Worm (Caenorhabditis elegans) whole organism, young adult: Measurements from ENCODE around the gene ugt-30.
A peak's percentile ranks its signal among the peaks of the same experiment; 100 is the strongest.
"Not testable (repeated sequence)": the region's sequence is repeated elsewhere in the genome, so short reads cannot be mapped to it uniquely, and the experiment has no call there.

ENCODE experiments used
- B0261.1 ChIP-seq: sonication (generic microtip); optimal IDR thresholded peaks from 2 replicates; lab custom pipeline; 2016; ENCODE audit warnings: mild to moderate bottlenecking, missing genetic modification characterization, moderate library complexity, missing compliant biosample characterization
- D2030.7 ChIP-seq: fragments of 200-800 bp; sonication (Bioruptor generic); IDR thresholded peaks from 2 replicates; pipeline ENCODE4 v1.3.6; 2022; ENCODE audit warnings: missing genetic modification reagents, missing genetic modification characterization, missing compliant biosample characterization
- F22D6.2 ChIP-seq: sonication (generic microtip); optimal IDR thresholded peaks from 2 replicates; lab custom pipeline; 2016; ENCODE audit warnings: mild to moderate bottlenecking, missing genetic modification characterization, missing compliant biosample characterization
- F23B12.7 ChIP-seq: sonication (generic microtip); optimal IDR thresholded peaks from 2 replicates; lab custom pipeline; 2017; ENCODE audit warnings: missing genetic modification characterization, mild to moderate bottlenecking, missing compliant biosample characterization, antibody characterized with exemption, moderate library complexity; ENCODE audit not compliant: insufficient read depth
- F57C9.4 ChIP-seq: sonication (generic microtip); optimal IDR thresholded peaks from 2 replicates; lab custom pipeline; 2017; ENCODE audit warnings: mild to moderate bottlenecking, missing genetic modification characterization, missing compliant biosample characterization
- Y67H2A.10 ChIP-seq: fragments of 200-800 bp; sonication (Bioruptor generic); conservative IDR thresholded peaks from 2 replicates; pipeline ENCODE4 v1.3.6; 2022; ENCODE audit warnings: missing genetic modification reagents, missing genetic modification characterization, missing compliant biosample characterization
- Y95B8A.8 ChIP-seq: fragments of 200-800 bp; sonication (Bioruptor generic); IDR thresholded peaks from 2 replicates; pipeline ENCODE4 v1.3.6; 2022; ENCODE audit warnings: missing genetic modification reagents, missing genetic modification characterization, missing compliant biosample characterization
- attf-5 ChIP-seq: fragments of 200-800 bp; sonication (Bioruptor generic); optimal IDR thresholded peaks from 2 replicates; lab custom pipeline; 2018; ENCODE audit warnings: mild to moderate bottlenecking, missing genetic modification characterization, missing compliant biosample characterization
- ceh-40 ChIP-seq: fragments of 200-800 bp; sonication (Bioruptor generic); IDR thresholded peaks from 2 replicates; pipeline ENCODE4 v1.3.6; 2022; ENCODE audit warnings: missing genetic modification characterization, missing compliant biosample characterization
- ceh-79 ChIP-seq: sonication (generic microtip); optimal IDR thresholded peaks from 2 replicates; lab custom pipeline; 2017; ENCODE audit warnings: mild to moderate bottlenecking, missing genetic modification characterization, missing compliant biosample characterization
- ceh-91 ChIP-seq: fragments of 200-800 bp; sonication (Bioruptor generic); IDR thresholded peaks from 2 replicates; pipeline ENCODE4 v1.3.6; 2022; ENCODE audit warnings: missing genetic modification reagents, missing genetic modification characterization, missing compliant biosample characterization
- chd-7 ChIP-seq: sonication (generic microtip); optimal IDR thresholded peaks from 2 replicates; lab custom pipeline; 2016; ENCODE audit warnings: mild to moderate bottlenecking, missing genetic modification characterization, moderate library complexity, missing compliant biosample characterization
- die-1 ChIP-seq: sonication (generic microtip); optimal IDR thresholded peaks from 2 replicates; lab custom pipeline; 2016; ENCODE audit warnings: missing genotype, mild to moderate bottlenecking, missing genetic modification characterization, missing compliant biosample characterization
- dpff-1 ChIP-seq: sonication (generic microtip); optimal IDR thresholded peaks from 2 replicates; lab custom pipeline; 2017; ENCODE audit warnings: mild to moderate bottlenecking, missing genetic modification characterization, missing compliant biosample characterization
- egl-18 ChIP-seq: fragments of 200-800 bp; sonication (Bioruptor generic); IDR thresholded peaks from 2 replicates; pipeline ENCODE4 v1.3.6; 2022; ENCODE audit warnings: missing genetic modification reagents, missing genetic modification characterization, missing compliant biosample characterization
- him-1 ChIP-seq: sonication (generic microtip); optimal IDR thresholded peaks from 2 replicates; lab custom pipeline; 2016; ENCODE audit warnings: missing genotype, missing genetic modification reagents, missing genetic modification characterization, missing compliant biosample characterization
- hlh-12 ChIP-seq: sonication (generic microtip); optimal IDR thresholded peaks from 2 replicates; lab custom pipeline; 2016; ENCODE audit warnings: missing genetic modification characterization, missing compliant biosample characterization
- hmg-1.2 ChIP-seq: fragments of 200-800 bp; sonication (Bioruptor generic); IDR thresholded peaks from 2 replicates; pipeline ENCODE4 v1.3.6; 2022; ENCODE audit warnings: missing genetic modification reagents, missing genetic modification characterization, missing compliant biosample characterization
- hrde-1 ChIP-seq: sonication (generic microtip); optimal IDR thresholded peaks from 2 replicates; lab custom pipeline; 2016; ENCODE audit warnings: missing genetic modification characterization, mild to moderate bottlenecking, missing compliant biosample characterization, moderate library complexity, missing genotype, missing genetic modification reagents, borderline replicate concordance
- lag-1 ChIP-seq: fragments of 200-800 bp; sonication (Bioruptor generic); IDR thresholded peaks from 2 replicates; pipeline ENCODE4 v1.3.6; 2022; ENCODE audit warnings: missing genetic modification reagents, missing genetic modification characterization, missing compliant biosample characterization
- lin-35 ChIP-seq, 3 experiments: fragments of 150-350 bp in 2 of 3; sonication (generic microtip) in 1 of 3; optimal IDR thresholded peaks; 2 replicates each; lab custom pipeline; 2014 to 2018; ENCODE audit warnings: missing biosample characterization in 3 of 3, missing genetic modification characterization in 3 of 3, missing genetic modification reagents in 3 of 3
- lir-1 ChIP-seq: fragments of 200-800 bp; sonication (Bioruptor generic); conservative IDR thresholded peaks from 2 replicates; pipeline ENCODE4 v1.3.6; 2022; ENCODE audit warnings: missing genetic modification reagents, missing genetic modification characterization, missing compliant biosample characterization
- lsl-1 ChIP-seq: fragments of 200-800 bp; sonication (Bioruptor generic); optimal IDR thresholded peaks from 2 replicates; lab custom pipeline; 2018; ENCODE audit warnings: mild to moderate bottlenecking, missing genetic modification characterization, moderate library complexity, missing compliant biosample characterization
- madf-3 ChIP-seq: fragments of 200-800 bp; sonication (Bioruptor generic); IDR thresholded peaks from 2 replicates; pipeline ENCODE4 v1.3.6; 2022; ENCODE audit warnings: missing genetic modification reagents, missing genetic modification characterization, missing compliant biosample characterization
- madf-8 ChIP-seq: fragments of 200-800 bp; sonication (Bioruptor generic); conservative IDR thresholded peaks from 2 replicates; pipeline ENCODE4 v1.3.6; 2022; ENCODE audit warnings: missing genetic modification reagents, missing genetic modification characterization, missing compliant biosample characterization
- mel-28 ChIP-seq: sonication (generic microtip); optimal IDR thresholded peaks from 2 replicates; lab custom pipeline; 2016; ENCODE audit warnings: borderline replicate concordance, mild to moderate bottlenecking, missing genetic modification characterization, missing compliant biosample characterization
- nhr-120 ChIP-seq: fragments of 200-800 bp; sonication (Bioruptor generic); IDR thresholded peaks from 2 replicates; pipeline ENCODE4 v1.3.6; 2022; ENCODE audit warnings: missing genetic modification characterization, missing compliant biosample characterization
- nhr-179 ChIP-seq: sonication (generic microtip); optimal IDR thresholded peaks from 2 replicates; lab custom pipeline; 2016; ENCODE audit warnings: mild to moderate bottlenecking, missing genetic modification characterization, missing compliant biosample characterization
- nhr-90 ChIP-seq: sonication (generic microtip); optimal IDR thresholded peaks from 2 replicates; lab custom pipeline; 2016; ENCODE audit warnings: missing genotype, mild to moderate bottlenecking, missing genetic modification characterization, missing compliant biosample characterization
- pbrm-1 ChIP-seq: fragments of 200-800 bp; sonication (Bioruptor generic); IDR thresholded peaks from 2 replicates; pipeline ENCODE4 v1.3.6; 2022; ENCODE audit warnings: missing genetic modification reagents, missing genetic modification characterization, missing compliant biosample characterization
- rpc-1 ChIP-seq, 2 experiments: fragments of 150-350 bp in 1 of 2; sonication (generic microtip) in 1 of 2; optimal IDR thresholded peaks; 2 replicates each; lab custom pipeline; 2014 to 2018; ENCODE audit warnings: missing biosample characterization in 1 of 2, missing genetic modification characterization in 1 of 2, missing genetic modification reagents in 1 of 2, missing genotype in 1 of 2
- sdz-38 ChIP-seq: sonication (generic microtip); optimal IDR thresholded peaks from 2 replicates; lab custom pipeline; 2016; ENCODE audit warnings: missing genotype, missing genetic modification characterization, missing compliant biosample characterization
- snpc-1.1 ChIP-seq: sonication (generic microtip); optimal IDR thresholded peaks from 2 replicates; lab custom pipeline; 2017; ENCODE audit warnings: missing genetic modification characterization, mild to moderate bottlenecking, missing compliant biosample characterization, antibody characterized with exemption, moderate library complexity, missing genotype, missing genetic modification reagents; ENCODE audit not compliant: insufficient read depth
- sptf-2 ChIP-seq: fragments of 200-800 bp; sonication (Bioruptor generic); optimal IDR thresholded peaks from 2 replicates; lab custom pipeline; 2018; ENCODE audit warnings: mild to moderate bottlenecking, missing genetic modification characterization, missing compliant biosample characterization
- tbp1 ChIP-seq: fragments of 200-800 bp; sonication (Bioruptor generic); optimal IDR thresholded peaks from 2 replicates; lab custom pipeline; 2018; ENCODE audit warnings: mild to moderate bottlenecking, missing genetic modification characterization, missing compliant biosample characterization
- tbx-9 ChIP-seq: sonication (generic microtip); optimal IDR thresholded peaks from 2 replicates; lab custom pipeline; 2016; ENCODE audit warnings: borderline replicate concordance, missing genetic modification characterization, inconsistent platforms, missing compliant biosample characterization
- unc-130 ChIP-seq: sonication (generic microtip); optimal IDR thresholded peaks from 2 replicates; lab custom pipeline; 2016; ENCODE audit warnings: missing genetic modification reagents, missing genetic modification characterization, missing compliant biosample characterization
- zfh-2 ChIP-seq: fragments of 200-800 bp; sonication (Bioruptor generic); conservative IDR thresholded peaks from 2 replicates; pipeline ENCODE4 v1.3.6; 2022; ENCODE audit warnings: missing genetic modification reagents, missing genetic modification characterization, missing compliant biosample characterization
- zim-3 ChIP-seq: sonication (generic microtip); optimal IDR thresholded peaks from 2 replicates; lab custom pipeline; 2017; ENCODE audit warnings: mild to moderate bottlenecking, missing genetic modification characterization, moderate library complexity, missing compliant biosample characterization
- ztf-18 ChIP-seq: sonication (generic microtip); optimal IDR thresholded peaks from 2 replicates; lab custom pipeline; 2016; ENCODE audit warnings: missing genotype, mild to moderate bottlenecking, missing genetic modification characterization, missing compliant biosample characterization
- ztf-25 ChIP-seq: fragments of 200-800 bp; sonication (Bioruptor generic); IDR thresholded peaks from 2 replicates; pipeline ENCODE4 v1.3.6; 2022; ENCODE audit warnings: missing genetic modification reagents, missing genetic modification characterization, missing compliant biosample characterization
- ztf-28 ChIP-seq: fragments of 200-800 bp; sonication (Bioruptor generic); IDR thresholded peaks from 2 replicates; pipeline ENCODE4 v1.3.6; 2022; ENCODE audit warnings: missing genetic modification reagents, missing genetic modification characterization, missing compliant biosample characterization
- ztf-3 ChIP-seq: fragments of 200-800 bp; sonication (Bioruptor generic); optimal IDR thresholded peaks from 2 replicates; lab custom pipeline; 2018; ENCODE audit warnings: mild to moderate bottlenecking, missing genetic modification characterization, missing compliant biosample characterization

ugt-30 gene

DNA sequence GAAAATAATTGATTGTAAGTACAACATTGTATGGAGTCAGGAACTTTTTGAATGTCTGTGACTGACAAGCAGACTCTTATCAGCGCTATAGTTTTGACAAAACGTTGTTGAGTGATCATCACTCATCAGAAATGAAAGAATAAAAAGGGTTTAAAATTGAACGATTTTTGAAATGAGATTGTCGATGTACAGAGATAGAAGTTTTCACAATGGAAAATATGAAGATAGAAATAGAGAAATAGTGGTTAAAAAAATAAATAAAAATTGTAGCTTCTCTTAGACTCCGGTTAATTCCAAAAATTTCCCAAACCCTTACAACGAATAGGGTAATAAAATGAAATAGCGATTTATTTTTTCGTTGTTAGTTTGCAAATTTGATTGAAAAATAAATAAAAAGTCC lies at the start of gene ugt-30:
TSS of gene ugt-30 (minus strand) at position 101 of the 400 bp plus-strand sequence.
- TF ChIP-seq ceh-40, madf-3, lag-1 (GFP tag; lab: Robert Waterston, UW): not testable (repeated sequence)

DNA sequence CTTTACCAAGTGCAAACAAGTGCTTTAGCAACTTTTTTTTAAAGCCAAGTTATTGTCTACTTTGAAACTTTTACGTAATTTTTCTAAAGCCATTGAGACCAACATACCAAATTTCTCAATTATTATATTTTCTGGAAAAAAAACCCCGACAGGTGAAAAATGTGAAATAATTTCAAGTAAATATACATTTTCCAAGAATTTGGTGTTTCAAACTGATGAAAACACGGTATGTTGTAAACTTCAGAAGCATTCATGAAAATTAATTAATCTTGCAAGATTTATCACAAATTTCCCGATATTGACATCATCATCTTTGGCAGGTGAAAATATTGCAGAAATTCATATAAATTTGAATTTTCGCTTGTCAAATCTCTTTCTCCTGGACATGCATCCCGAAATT lies 37.6 kb upstream of the ugt-30 start, which contains the start of gene srz-11:
TSS of gene srz-11 (plus strand) at position 386 of the 400 bp plus-strand sequence.
- TF ChIP-seq nhr-179 (tag; lab: Kevin White, UChicago) = no peak
- no peak for TF ChIP-seq dpff-1 (tag; lab: Kevin White, UChicago)
- no peak for TF ChIP-seq mel-28
- TF ChIP-seq F22D6.2 (tag; lab: Kevin White, UChicago) = no peak
- TF ChIP-seq sptf-2 (GFP tag; lab: Kevin White, UChicago) = no peak
- TF ChIP-seq ceh-91 (GFP tag; lab: Robert Waterston, UW) = no peak
- TF ChIP-seq madf-3 (GFP tag; lab: Robert Waterston, UW) = no peak
- no peak for TF ChIP-seq lsl-1 (GFP tag; lab: Kevin White, UChicago)
- no peak for TF ChIP-seq egl-18 (GFP tag; lab: Robert Waterston, UW)
- TF ChIP-seq nhr-120 = no peak
- TF ChIP-seq lin-35 (GFP tag; optimal IDR thresholded peaks at IDR 0.05; lab: Kevin White, UChicago) = no peak
- no peak for TF ChIP-seq ztf-25 (GFP tag; lab: Robert Waterston, UW)
- no peak for TF ChIP-seq ceh-40 (GFP tag; lab: Robert Waterston, UW)
- TF ChIP-seq Y67H2A.10 (GFP tag; lab: Robert Waterston, UW) = no peak
- no peak for TF ChIP-seq lir-1 (GFP tag; lab: Robert Waterston, UW)
- no peak for TF ChIP-seq ztf-3 (GFP tag; lab: Kevin White, UChicago)

DNA sequence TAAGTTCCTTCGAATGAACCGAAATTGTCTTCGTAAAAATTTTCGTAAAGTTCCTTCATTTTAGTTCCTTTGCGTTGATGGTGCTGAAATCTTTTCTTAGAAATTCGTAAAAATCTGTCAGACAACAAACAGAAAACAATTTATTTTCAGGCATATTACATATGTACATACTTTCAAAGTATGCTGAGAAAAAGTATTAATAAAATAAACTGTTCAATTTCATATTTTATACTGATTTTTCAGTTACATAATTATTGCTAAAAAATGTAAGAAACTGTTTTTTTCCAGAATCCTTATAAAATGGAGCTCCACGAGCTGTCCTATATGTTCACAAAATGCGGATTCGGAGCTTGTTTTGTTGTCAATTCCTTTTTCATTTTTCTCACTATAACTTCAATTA lies 33.6 kb upstream of the ugt-30 start, which contains the start of gene str-45:
TSS of gene str-45 (plus strand) at position 301 of the 400 bp plus-strand sequence.
- no peak for TF ChIP-seq zim-3
- no peak for TF ChIP-seq hlh-12 (tag; lab: Kevin White, UChicago)
- no peak for TF ChIP-seq F57C9.4 (tag; lab: Kevin White, UChicago)
- TF ChIP-seq D2030.7 (GFP tag; lab: Robert Waterston, UW) = no peak

DNA sequence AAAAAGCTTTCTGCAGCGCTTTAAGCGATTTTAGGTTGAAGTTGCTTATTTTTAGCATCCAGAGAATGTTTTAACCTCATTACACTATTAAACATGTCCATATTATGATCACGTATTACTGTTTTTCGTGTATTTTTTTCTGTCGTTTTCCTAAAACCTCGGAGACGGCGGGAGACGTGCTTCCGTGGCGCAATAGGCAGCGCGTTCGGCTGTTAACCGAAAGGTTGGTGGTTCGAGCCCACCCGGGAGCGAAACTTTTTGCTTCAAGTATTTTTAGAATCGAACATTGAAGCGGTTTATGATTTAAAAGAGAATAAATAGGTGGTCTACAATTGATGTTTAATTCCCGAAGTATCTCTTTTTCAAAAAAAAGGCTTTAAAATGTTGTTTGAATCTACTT lies 31.4 kb upstream of the ugt-30 start:
- peak; percentile 78 for TF ChIP-seq him-1 (tag; lab: Kevin White, UChicago)
- TF ChIP-seq nhr-90 (tag; lab: Kevin White, UChicago) = peak; percentile 17
- peak; percentile 77 for TF ChIP-seq F23B12.7
- TF ChIP-seq die-1 (tag; lab: Kevin White, UChicago) = peak; percentile 41
- peak; percentile 87 for TF ChIP-seq tbp1 (GFP tag; lab: Kevin White, UChicago)
- TF ChIP-seq hmg-1.2 (GFP tag; lab: Robert Waterston, UW) = peak; percentile 62; the same call in 1 of the 2 replicates
- TF ChIP-seq D2030.7 (GFP tag; lab: Robert Waterston, UW) = peak; percentile 75
- no peak for TF ChIP-seq hrde-1
- TF ChIP-seq Y95B8A.8 (GFP tag; lab: Robert Waterston, UW) = no peak
- TF ChIP-seq ceh-79 (tag; lab: Kevin White, UChicago) = no peak
- no peak for TF ChIP-seq chd-7 (tag; lab: Kevin White, UChicago)
- no peak for TF ChIP-seq madf-8 (GFP tag; lab: Robert Waterston, UW)
- TF ChIP-seq rpc-1 (optimal IDR thresholded peaks at IDR 0.05; lab: Kevin White, UChicago) = peak; percentile 55
- TF ChIP-seq rpc-1 (tag; optimal IDR thresholded peaks at IDR 0.05; lab: Kevin White, UChicago) = peak; percentile 79
- no peak for TF ChIP-seq madf-3 (GFP tag; lab: Robert Waterston, UW)
- TF ChIP-seq tbx-9 (tag; lab: Kevin White, UChicago) = no peak
- peak; percentile 38 for TF ChIP-seq attf-5 (GFP tag; lab: Kevin White, UChicago)
- no peak for TF ChIP-seq sdz-38
- TF ChIP-seq unc-130 (GFP tag; lab: Kevin White, UChicago) = no peak
- no peak for TF ChIP-seq ztf-18 (tag; lab: Kevin White, UChicago)
- no peak for TF ChIP-seq sptf-2 (GFP tag; lab: Kevin White, UChicago)
- TF ChIP-seq zfh-2 = no peak
- TF ChIP-seq pbrm-1 (GFP tag; lab: Robert Waterston, UW) = peak; percentile 68; the same call in 1 of the 2 replicates
- 0 out of 2 replicates have a peak, but pooled peaks have one; percentile 53 for TF ChIP-seq ztf-28 (GFP tag; lab: Robert Waterston, UW)
- TF ChIP-seq B0261.1 (tag; lab: Kevin White, UChicago) = peak; percentile 78
- TF ChIP-seq snpc-1.1 (tag; lab: Kevin White, UChicago) = peak; percentile 17
